Fruit fly (Drosophila melanogaster) whole organism, wandering third instar larva: ENCODE results near the gene CG11694.

ENCODE experiments used
- Abd-B ChIP-seq: fragments of >200 bp; optimal IDR thresholded peaks from 2 replicates; lab custom pipeline; 2017; ENCODE audit warnings: missing biosample characterization, missing genetic modification characterization
- CG9705 ChIP-seq: fragments of 200-800 bp; sonication (Bioruptor generic); optimal IDR thresholded peaks from 2 replicates; lab custom pipeline; 2018; ENCODE audit warnings: missing biosample characterization, mild to moderate bottlenecking, missing genetic modification characterization
- Dfd ChIP-seq: fragments of >200 bp; optimal IDR thresholded peaks from 2 replicates; lab custom pipeline; 2017; ENCODE audit warnings: missing biosample characterization, missing genetic modification characterization
- Hnf4 ChIP-seq: fragments of 200-800 bp; sonication (Bioruptor generic); optimal IDR thresholded peaks from 2 replicates; lab custom pipeline; 2016; ENCODE audit warnings: missing biosample characterization, mild to moderate bottlenecking, missing genetic modification characterization
- Hr78 ChIP-seq: fragments of >200 bp; optimal IDR thresholded peaks from 2 replicates; lab custom pipeline; 2017; ENCODE audit warnings: missing biosample characterization, missing genetic modification characterization
- Mio ChIP-seq: sonication (Bioruptor generic); optimal IDR thresholded peaks from 2 replicates; lab custom pipeline; 2016; ENCODE audit warnings: missing biosample characterization, missing genetic modification characterization
- OdsH ChIP-seq: fragments of 200-800 bp; sonication (Bioruptor generic); optimal IDR thresholded peaks from 2 replicates; lab custom pipeline; 2016; ENCODE audit warnings: missing biosample characterization, mild to moderate bottlenecking, missing genetic modification characterization
- Rel ChIP-seq, 2 experiments: fragments of 200-800 bp; sonication (Bioruptor generic) in 1 of 2; optimal IDR thresholded peaks; 2 replicates in 1 of 2; 3 replicates in 1 of 2; lab custom pipeline; 2016 to 2019; ENCODE audit warnings: mild to moderate bottlenecking in 2 of 2, missing biosample characterization in 2 of 2, missing genetic modification characterization in 2 of 2, moderate library complexity in 1 of 2
- brk ChIP-seq: fragments of 200-800 bp; sonication (Bioruptor generic); optimal IDR thresholded peaks from 2 replicates; lab custom pipeline; 2016; ENCODE audit warnings: missing biosample characterization, mild to moderate bottlenecking, missing genetic modification characterization
- h ChIP-seq: fragments of 200-800 bp; sonication (Bioruptor generic); optimal IDR thresholded peaks from 3 replicates; lab custom pipeline; 2016; ENCODE audit warnings: missing biosample characterization, mild to moderate bottlenecking, missing genetic modification characterization
- lola ChIP-seq: fragments of >200 bp; optimal IDR thresholded peaks from 2 replicates; lab custom pipeline; 2017; ENCODE audit warnings: missing biosample characterization, missing genetic modification characterization
- psq ChIP-seq: fragments of 200-800 bp; sonication (Bioruptor generic); optimal IDR thresholded peaks from 3 replicates; lab custom pipeline; 2017; ENCODE audit warnings: missing biosample characterization, mild to moderate bottlenecking, missing genetic modification characterization, moderate library complexity
- sv ChIP-seq: fragments of 200-800 bp; sonication (Bioruptor generic); optimal IDR thresholded peaks from 3 replicates; lab custom pipeline; 2016; ENCODE audit warnings: missing biosample characterization, missing genetic modification characterization

dm6 chr3R:8310678-8311077, 1.3 kb downstream of the CG11694 start, which contains the start of gene CG11693:
- TF ChIP-seq Abd-B (GFP tag; lab: Kevin White, UChicago) (no peak), Hnf4 (no peak), lola (GFP tag; lab: Kevin White, UChicago) (no peak), Mio (no peak), OdsH (GFP tag; lab: Kevin White, UChicago) (no peak), CG9705 (GFP tag; lab: Kevin White, UChicago) (no peak), psq (GFP tag; lab: Kevin White, UChicago) (no peak), Hr78 (no peak), Dfd (GFP tag; lab: Kevin White, UChicago) (no peak), sv (no peak), Rel (GFP tag; optimal IDR thresholded peaks at IDR 0.05; lab: Kevin White, UChicago) (no peak), Rel (tag; optimal IDR thresholded peaks at IDR 0.05; lab: Kevin White, UChicago) (no peak), h (GFP tag; lab: Kevin White, UChicago) (no peak), brk (GFP tag; lab: Kevin White, UChicago) (no peak)
